Fruit fly (Drosophila melanogaster) whole organism, prepupa: Measurements from ENCODE around the gene CG42592.

Experiments used
- CG8119 ChIP-seq: fragments of 200-800 bp; sonication (Bioruptor generic); IDR thresholded peaks from 3 replicates; pipeline ENCODE4 v1.3.6; 2022; ENCODE audit warnings: missing biosample characterization, missing genetic modification characterization
- Ets21C ChIP-seq: fragments of 200-800 bp; sonication (Bioruptor generic); optimal IDR thresholded peaks from 3 replicates; lab custom pipeline; 2016; ENCODE audit warnings: missing biosample characterization, missing genetic modification characterization
- Gug ChIP-seq: fragments of 200-800 bp; sonication (Bioruptor generic); IDR thresholded peaks from 2 replicates; pipeline ENCODE4 v1.3.6; 2022; ENCODE audit warnings: missing biosample characterization, missing genetic modification characterization

DNA sequence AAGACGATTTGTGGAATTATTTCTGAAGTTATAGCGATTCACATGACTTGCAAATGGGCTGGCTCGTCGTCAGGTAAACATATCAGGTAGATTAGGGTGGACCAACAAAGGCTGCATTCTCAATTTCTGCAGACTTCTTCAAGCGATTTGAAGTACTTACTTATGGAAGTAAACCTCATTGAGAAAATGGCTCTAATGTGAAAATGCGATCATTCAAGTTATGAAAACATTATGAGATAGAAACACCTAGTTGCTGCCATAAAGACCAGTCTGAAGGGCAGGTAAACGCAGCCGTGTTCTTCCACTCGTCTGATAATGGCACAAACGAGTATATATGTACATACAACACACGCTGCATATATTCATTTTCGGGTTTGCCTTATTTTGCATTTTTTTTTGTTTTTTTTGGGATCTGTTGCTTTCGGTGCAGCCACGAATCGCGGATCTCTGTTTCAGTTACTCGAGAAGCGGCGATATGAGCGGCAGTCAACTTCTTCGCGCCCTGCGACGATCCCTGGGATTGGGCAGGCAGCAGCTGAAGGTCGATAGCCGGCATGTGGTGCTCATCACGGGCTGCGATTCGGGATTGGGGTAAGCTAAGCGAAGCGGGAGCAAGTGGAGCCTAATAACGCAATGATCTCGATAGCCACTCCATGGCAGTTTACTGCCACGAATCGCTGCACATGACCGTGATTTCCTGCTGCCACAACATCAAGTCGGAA is 41.8 kb downstream of the CG42592 start, which contains the start of gene sro:
- TF ChIP-seq Ets21C (GFP tag; lab: Kevin White, UChicago) = no peak
- no peak for TF ChIP-seq CG8119 (GFP tag; lab: Robert Waterston, UW)
- no peak for TF ChIP-seq Gug (GFP tag; lab: Robert Waterston, UW)
